Fruit fly (Drosophila melanogaster) whole organism, embryonic: ENCODE data around the gene Tig.

Experiments
- Ada2b ChIP-seq: fragments of 200-800 bp; sonication (Bioruptor generic); IDR thresholded peaks from 2 replicates; pipeline ENCODE4 v1.3.6; 2022; ENCODE audit warnings: missing biosample characterization, missing genetic modification characterization
- Antp ChIP-seq: fragments of 200-800 bp; sonication (Bioruptor generic); optimal IDR thresholded peaks from 3 replicates; lab custom pipeline; 2016; ENCODE audit warnings: missing biosample characterization, missing genetic modification characterization
- Bdp1 ChIP-seq: fragments of 200-800 bp; sonication (Bioruptor generic); optimal IDR thresholded peaks from 3 replicates; lab custom pipeline; 2016; ENCODE audit warnings: missing biosample characterization, missing genetic modification characterization
- CG1024 ChIP-seq: fragments of 200-800 bp; sonication (Bioruptor generic); IDR thresholded peaks from 2 replicates; pipeline ENCODE4 v1.3.6; 2022; ENCODE audit warnings: missing biosample characterization, missing genetic modification characterization
- CG10654 ChIP-seq: fragments of 200-800 bp; sonication (Bioruptor generic); optimal IDR thresholded peaks from 2 replicates; lab custom pipeline; 2016; ENCODE audit warnings: missing biosample characterization, missing genetic modification characterization
- CG12155 ChIP-seq: fragments of 200-800 bp; sonication (Bioruptor generic); optimal IDR thresholded peaks from 3 replicates; lab custom pipeline; 2016; ENCODE audit warnings: missing biosample characterization, missing genetic modification characterization
- CG13123 ChIP-seq: fragments of 200-800 bp; sonication (Bioruptor generic); optimal IDR thresholded peaks from 2 replicates; lab custom pipeline; 2016; ENCODE audit warnings: missing biosample characterization, missing genetic modification characterization
- CG14710 ChIP-seq: fragments of 200-800 bp; sonication (Bioruptor generic); optimal IDR thresholded peaks from 3 replicates; lab custom pipeline; 2019; ENCODE audit warnings: missing biosample characterization, mild to moderate bottlenecking, missing genetic modification characterization, moderate library complexity
- CG17912 ChIP-seq: fragments of 200-800 bp; sonication (Bioruptor generic); optimal IDR thresholded peaks from 2 replicates; lab custom pipeline; 2018; ENCODE audit warnings: missing biosample characterization, mild to moderate bottlenecking, missing genetic modification characterization
- CG18262 ChIP-seq: fragments of 200-800 bp; optimal IDR thresholded peaks from 3 replicates; lab custom pipeline; 2019; ENCODE audit warnings: missing biosample characterization, mild to moderate bottlenecking, missing genetic modification characterization, moderate library complexity
- CG18599 ChIP-seq: fragments of 200-800 bp; sonication (Bioruptor generic); optimal IDR thresholded peaks from 3 replicates; lab custom pipeline; 2017; ENCODE audit warnings: missing biosample characterization, missing genetic modification characterization, mild to moderate bottlenecking, moderate library complexity, missing genetic modification reagents
- CG2889 ChIP-seq: fragments of 200-800 bp; sonication (Bioruptor generic); IDR thresholded peaks from 3 replicates; pipeline ENCODE4 v1.3.6; 2022; ENCODE audit warnings: missing biosample characterization, missing genetic modification characterization
- CG33557 ChIP-seq: fragments of 200-800 bp; sonication (Bioruptor generic); optimal IDR thresholded peaks from 2 replicates; lab custom pipeline; 2019; ENCODE audit warnings: missing biosample characterization, mild to moderate bottlenecking, missing genetic modification characterization, moderate library complexity
- CG4360 ChIP-seq: fragments of 200-800 bp; sonication (Bioruptor generic); IDR thresholded peaks from 2 replicates; pipeline ENCODE4 v1.3.6; 2022; ENCODE audit warnings: missing biosample characterization, missing genetic modification characterization
- CG4617 ChIP-seq: fragments of 200-800 bp; sonication (Bioruptor generic); optimal IDR thresholded peaks from 3 replicates; lab custom pipeline; 2016; ENCODE audit warnings: missing biosample characterization, missing genetic modification characterization, borderline replicate concordance
- CG5180 ChIP-seq: fragments of 200-800 bp; sonication (Bioruptor generic); optimal IDR thresholded peaks from 3 replicates; lab custom pipeline; 2017; ENCODE audit warnings: missing biosample characterization, missing genetic modification characterization, mild to moderate bottlenecking, moderate library complexity, missing genetic modification reagents
- CG6765 ChIP-seq: fragments of 200-800 bp; sonication (Bioruptor generic); optimal IDR thresholded peaks from 3 replicates; lab custom pipeline; 2017; ENCODE audit warnings: missing biosample characterization, mild to moderate bottlenecking, missing genetic modification characterization
- CG8359 ChIP-seq: fragments of 200-800 bp; sonication (Bioruptor generic); optimal IDR thresholded peaks from 2 replicates; lab custom pipeline; 2017; ENCODE audit warnings: missing biosample characterization, mild to moderate bottlenecking, missing genetic modification characterization, borderline replicate concordance
- CG8388 ChIP-seq: fragments of 200-800 bp; sonication (Bioruptor generic); optimal IDR thresholded peaks from 2 replicates; lab custom pipeline; 2019; ENCODE audit warnings: missing biosample characterization, mild to moderate bottlenecking, missing genetic modification characterization, moderate library complexity
- CHES-1-like ChIP-seq: fragments of 200-800 bp; sonication (Bioruptor generic); optimal IDR thresholded peaks from 2 replicates; lab custom pipeline; 2016; ENCODE audit warnings: missing biosample characterization, missing genetic modification characterization
- D19B ChIP-seq: fragments of 200-800 bp; sonication (Bioruptor generic); optimal IDR thresholded peaks from 2 replicates; lab custom pipeline; 2017; ENCODE audit warnings: missing biosample characterization, mild to moderate bottlenecking, missing genetic modification characterization
- Doc2 ChIP-seq: fragments of 200-800 bp; sonication (Bioruptor generic); IDR thresholded peaks from 2 replicates; pipeline ENCODE4 v1.3.6; 2022; ENCODE audit warnings: missing biosample characterization, missing genetic modification characterization
- Dref ChIP-seq: fragments of 200-800 bp; sonication (Bioruptor generic); IDR thresholded peaks from 2 replicates; pipeline ENCODE4 v1.3.6; 2022; ENCODE audit warnings: missing biosample characterization, missing genetic modification characterization
- Fer3 ChIP-seq: fragments of 200-800 bp; sonication (Bioruptor generic); optimal IDR thresholded peaks from 2 replicates; lab custom pipeline; 2018; ENCODE audit warnings: missing biosample characterization, mild to moderate bottlenecking, missing genetic modification characterization, moderate library complexity
- GATAe ChIP-seq: fragments of 200-800 bp; sonication (Bioruptor generic); conservative IDR thresholded peaks from 2 replicates; pipeline ENCODE4 v1.3.6; 2022; ENCODE audit warnings: missing biosample characterization, missing genetic modification characterization
- HLH4C ChIP-seq: fragments of 200-800 bp; sonication (Bioruptor generic); IDR thresholded peaks from 3 replicates; pipeline ENCODE4 v1.3.6; 2022; ENCODE audit warnings: missing biosample characterization, missing genetic modification characterization; ENCODE audit not compliant: partially characterized antibody
- MBD-R2 ChIP-seq: fragments of 200-800 bp; sonication (Bioruptor generic); IDR thresholded peaks from 2 replicates; pipeline ENCODE4 v1.3.6; 2022; ENCODE audit warnings: missing biosample characterization, missing genetic modification characterization
- MTF-1 ChIP-seq: fragments of 200-800 bp; sonication (Bioruptor generic); optimal IDR thresholded peaks from 2 replicates; lab custom pipeline; 2018; ENCODE audit warnings: missing biosample characterization, mild to moderate bottlenecking, missing genetic modification characterization, borderline replicate concordance
- Med ChIP-seq: fragments of 200-800 bp; sonication (Bioruptor generic); peaks from one replicate; lab custom pipeline; 2016; ENCODE audit warnings: missing biosample characterization, missing genetic modification characterization, mild to moderate bottlenecking, inconsistent platforms, moderate library complexity
- NC2α ChIP-seq: fragments of 200-800 bp; sonication (Bioruptor generic); optimal IDR thresholded peaks from 2 replicates; lab custom pipeline; 2016; ENCODE audit warnings: missing biosample characterization, missing genetic modification characterization
- Nf-YC ChIP-seq: fragments of 200-800 bp; optimal IDR thresholded peaks from 3 replicates; lab custom pipeline; 2019; ENCODE audit warnings: missing biosample characterization, mild to moderate bottlenecking, missing genetic modification characterization, moderate library complexity
- Opbp ChIP-seq: fragments of 200-800 bp; sonication (Bioruptor generic); IDR thresholded peaks from 3 replicates; pipeline ENCODE4 v1.3.6; 2022; ENCODE audit warnings: missing biosample characterization, missing genetic modification characterization; ENCODE audit not compliant: partially characterized antibody
- Scr ChIP-seq: fragments of 200-800 bp; sonication (Bioruptor generic); IDR thresholded peaks from 2 replicates; pipeline ENCODE4 v1.3.6; 2022; ENCODE audit warnings: missing biosample characterization, missing genetic modification characterization; ENCODE audit not compliant: partially characterized antibody
- Sin3A ChIP-seq: fragments of >200 bp; optimal IDR thresholded peaks from 2 replicates; lab custom pipeline; 2018
- Xbp1 ChIP-seq: fragments of 200-800 bp; sonication (Bioruptor generic); optimal IDR thresholded peaks from 3 replicates; lab custom pipeline; 2016; ENCODE audit warnings: missing biosample characterization, mild to moderate bottlenecking, missing genetic modification characterization
- YL-1 ChIP-seq: fragments of 200-800 bp; sonication (Bioruptor generic); optimal IDR thresholded peaks from 3 replicates; lab custom pipeline; 2017; ENCODE audit warnings: missing biosample characterization, mild to moderate bottlenecking, missing genetic modification characterization
- esg ChIP-seq: fragments of 200-800 bp; sonication (Bioruptor generic); conservative IDR thresholded peaks from 2 replicates; pipeline ENCODE4 v1.3.6; 2022; ENCODE audit warnings: missing biosample characterization, missing genetic modification characterization
- fu2 ChIP-seq: fragments of 200-800 bp; sonication (Bioruptor generic); optimal IDR thresholded peaks from 2 replicates; lab custom pipeline; 2016; ENCODE audit warnings: missing biosample characterization, missing genetic modification characterization
- grn ChIP-seq: fragments of 200-800 bp; sonication (Bioruptor generic); optimal IDR thresholded peaks from 3 replicates; lab custom pipeline; 2017; ENCODE audit warnings: missing biosample characterization, missing genetic modification characterization
- gt ChIP-seq: fragments of 200-800 bp; sonication (Bioruptor generic); IDR thresholded peaks from 2 replicates; pipeline ENCODE4 v1.3.6; 2022; ENCODE audit warnings: missing biosample characterization, missing genetic modification characterization
- kay ChIP-seq: fragments of 200-800 bp; sonication (Bioruptor generic); optimal IDR thresholded peaks from 2 replicates; lab custom pipeline; 2016; ENCODE audit warnings: missing biosample characterization, missing genetic modification characterization
- lab ChIP-seq: fragments of 200-800 bp; sonication (Bioruptor generic); optimal IDR thresholded peaks from 3 replicates; lab custom pipeline; 2017; ENCODE audit warnings: missing biosample characterization, missing genetic modification characterization, mild to moderate bottlenecking, moderate library complexity, missing genetic modification reagents
- mirr ChIP-seq: fragments of 200-800 bp; sonication (Bioruptor generic); optimal IDR thresholded peaks from 3 replicates; lab custom pipeline; 2018; ENCODE audit warnings: missing biosample characterization, mild to moderate bottlenecking, missing genetic modification characterization
- oc ChIP-seq: fragments of 200-800 bp; sonication (Bioruptor generic); optimal IDR thresholded peaks from 2 replicates; lab custom pipeline; 2018; ENCODE audit warnings: missing biosample characterization, mild to moderate bottlenecking, missing genetic modification characterization, moderate library complexity
- scrt ChIP-seq: fragments of 200-800 bp; sonication (Bioruptor generic); optimal IDR thresholded peaks from 2 replicates; lab custom pipeline; 2018; ENCODE audit warnings: missing biosample characterization, mild to moderate bottlenecking, missing genetic modification characterization, moderate library complexity
- sd ChIP-seq: fragments of 200-800 bp; sonication (Bioruptor generic); optimal IDR thresholded peaks from 3 replicates; lab custom pipeline; 2018; ENCODE audit warnings: missing biosample characterization, mild to moderate bottlenecking, missing genetic modification characterization, moderate library complexity
- seq ChIP-seq: fragments of 200-800 bp; sonication (Bioruptor generic); IDR thresholded peaks from 2 replicates; pipeline ENCODE4 v1.3.6; 2022; ENCODE audit warnings: missing biosample characterization, missing genetic modification characterization
- sob ChIP-seq: fragments of 200-800 bp; sonication (Bioruptor generic); IDR thresholded peaks from 2 replicates; pipeline ENCODE4 v1.3.6; 2022; ENCODE audit warnings: missing biosample characterization, missing genetic modification characterization
- tll ChIP-seq, 2 experiments: fragments of 200-800 bp in 1 of 2; fragments of >200 bp in 1 of 2; sonication (Bioruptor generic) in 1 of 2; optimal IDR thresholded peaks; 2 replicates each; lab custom pipeline; 2017 to 2019; ENCODE audit warnings: missing biosample characterization in 2 of 2, missing genetic modification characterization in 2 of 2, mild to moderate bottlenecking in 1 of 2, moderate library complexity in 1 of 2
- tup ChIP-seq: fragments of 200-800 bp; sonication (Bioruptor generic); optimal IDR thresholded peaks from 2 replicates; lab custom pipeline; 2016; ENCODE audit warnings: missing biosample characterization, mild to moderate bottlenecking, missing genetic modification characterization, moderate library complexity

Tig gene

dm6 chr2L:6448334-6448703, 25.2 kb upstream of the Tig start, which contains the start of gene Acox3 (continued):
- TF ChIP-seq Bdp1 (GFP tag; lab: Kevin White, UChicago) (no peak), D19B (no peak), CG14710 (tag; lab: Kevin White, UChicago) (peak; percentile 59), Xbp1 (GFP tag; lab: Kevin White, UChicago) (no peak), sob (GFP tag; lab: Robert Waterston, UW) (no peak), seq (GFP tag; lab: Robert Waterston, UW) (no peak), CG12155 (GFP tag; lab: Kevin White, UChicago) (no peak), gt (GFP tag; lab: Robert Waterston, UW) (no peak), Opbp (GFP tag; lab: Robert Waterston, UW) (no peak), CG18262 (peak; percentile 19), CG4360 (GFP tag; lab: Robert Waterston, UW) (no peak), Fer3 (no peak), tll (GFP tag; optimal IDR thresholded peaks at IDR 0.05; lab: Kevin White, UChicago) (no peak), CG2889 (GFP tag; lab: Robert Waterston, UW) (no peak), kay (GFP tag; lab: Kevin White, UChicago) (no peak), CG4617 (peak; percentile 14), Nf-YC (tag; lab: Kevin White, UChicago) (peak; percentile 15), YL-1 (GFP tag; lab: Kevin White, UChicago) (peak; percentile 43), CG13123 (no peak), Sin3A (lab: Kevin White, UChicago) (no peak), scrt (GFP tag; lab: Kevin White, UChicago) (no peak), CG8388 (GFP tag; lab: Kevin White, UChicago) (no peak), CG10654 (GFP tag; lab: Kevin White, UChicago) (no peak), Ada2b (no peak), Doc2 (no peak), CHES-1-like (GFP tag; lab: Kevin White, UChicago) (no peak)

dm6 chr2L:6447581-6448333, 24.6 kb upstream of the Tig start:
- TF ChIP-seq GATAe (GFP tag; lab: Robert Waterston, UW): peak; percentile 69
- TF ChIP-seq grn (GFP tag; lab: Kevin White, UChicago): peak; percentile 75
- TF ChIP-seq fu2: no peak
- no peak for TF ChIP-seq CG8359
- TF ChIP-seq CG6765: peak; percentile 32
- no peak for TF ChIP-seq esg (GFP tag; lab: Robert Waterston, UW)
- TF ChIP-seq CG18599 (GFP tag; lab: Kevin White, UChicago): peak; percentile 11
- TF ChIP-seq CG17912: peak; percentile 13
- 0 out of 3 replicates have a peak, but pooled peaks have one; percentile 26 for TF ChIP-seq HLH4C (GFP tag; lab: Robert Waterston, UW)
- TF ChIP-seq tup: no peak
- no peak for TF ChIP-seq oc (tag; lab: Kevin White, UChicago)
- peak; percentile 99 for TF ChIP-seq CG5180 (GFP tag; lab: Kevin White, UChicago)
- peak; percentile 55 for TF ChIP-seq mirr (GFP tag; lab: Kevin White, UChicago)
- TF ChIP-seq CG1024 (GFP tag; lab: Robert Waterston, UW): no peak
- no peak for TF ChIP-seq CG33557 (GFP tag; lab: Kevin White, UChicago)
- peak; percentile 82 for TF ChIP-seq Med (GFP tag; lab: Kevin White, UChicago)
- TF ChIP-seq sd (tag; lab: Kevin White, UChicago): peak; percentile 68
- TF ChIP-seq Dref (GFP tag; lab: Robert Waterston, UW): peak; percentile 41; the same call in 1 of the 2 replicates
- TF ChIP-seq MBD-R2 (GFP tag; lab: Robert Waterston, UW): peak; percentile 34
- no peak for TF ChIP-seq MTF-1 (GFP tag; lab: Kevin White, UChicago)
- peak; percentile 24 for TF ChIP-seq lab (GFP tag; lab: Kevin White, UChicago)
- no peak for TF ChIP-seq Scr (GFP tag; lab: Robert Waterston, UW)
- no peak for TF ChIP-seq Antp
- no peak for TF ChIP-seq NC2α (GFP tag; lab: Kevin White, UChicago)
